Fruit fly (Drosophila melanogaster) whole organism, embryonic: ENCODE results near the gene TwdlX.

ENCODE experiments used
- Atf3 ChIP-seq: fragments of 200-800 bp; sonication (Bioruptor generic); optimal IDR thresholded peaks from 3 replicates; lab custom pipeline; 2016; ENCODE audit warnings: missing biosample characterization, missing genetic modification characterization
- Atf6 ChIP-seq: fragments of 200-800 bp; sonication (Bioruptor generic); IDR thresholded peaks from 2 replicates; pipeline ENCODE4 v1.3.6; 2022; ENCODE audit warnings: missing biosample characterization, missing genetic modification characterization
- BEAF-32 ChIP-seq: fragments of 200-800 bp; sonication (Bioruptor generic); optimal IDR thresholded peaks from 3 replicates; lab custom pipeline; 2017; ENCODE audit warnings: missing biosample characterization, missing genetic modification characterization, mild to moderate bottlenecking, moderate library complexity, missing genetic modification reagents
- CG10431 ChIP-seq: fragments of 200-800 bp; sonication (Bioruptor generic); optimal IDR thresholded peaks from 3 replicates; lab custom pipeline; 2018; ENCODE audit warnings: missing biosample characterization, mild to moderate bottlenecking, missing genetic modification characterization
- CG11504 ChIP-seq: fragments of 200-800 bp; sonication (Bioruptor generic); optimal IDR thresholded peaks from 3 replicates; lab custom pipeline; 2019; ENCODE audit warnings: missing biosample characterization, mild to moderate bottlenecking, missing genetic modification characterization, moderate library complexity
- CG12236 ChIP-seq: fragments of 200-800 bp; sonication (Bioruptor generic); optimal IDR thresholded peaks from 2 replicates; lab custom pipeline; 2016; ENCODE audit warnings: missing biosample characterization, missing genetic modification characterization
- CG12744 ChIP-seq: fragments of 200-800 bp; sonication (Bioruptor generic); optimal IDR thresholded peaks from 2 replicates; lab custom pipeline; 2016; ENCODE audit warnings: missing biosample characterization, missing genetic modification characterization
- CG18011 ChIP-seq: fragments of 200-800 bp; sonication (Bioruptor generic); optimal IDR thresholded peaks from 2 replicates; lab custom pipeline; 2017; ENCODE audit warnings: missing biosample characterization, missing genetic modification characterization, mild to moderate bottlenecking, moderate library complexity, missing genotype
- CG1832 ChIP-seq: fragments of 200-800 bp; sonication (Bioruptor generic); optimal IDR thresholded peaks from 2 replicates; lab custom pipeline; 2017; ENCODE audit warnings: missing biosample characterization, mild to moderate bottlenecking, missing genetic modification characterization, inconsistent platforms
- CG18619 ChIP-seq: fragments of 200-800 bp; sonication (Bioruptor generic); optimal IDR thresholded peaks from 3 replicates; lab custom pipeline; 2017; ENCODE audit warnings: missing biosample characterization, mild to moderate bottlenecking, missing genetic modification characterization
- CG2202 ChIP-seq: fragments of 200-800 bp; sonication (Bioruptor generic); optimal IDR thresholded peaks from 2 replicates; lab custom pipeline; 2018; ENCODE audit warnings: missing biosample characterization, mild to moderate bottlenecking, missing genetic modification characterization
- CG4707 ChIP-seq: fragments of 200-800 bp; sonication (Bioruptor generic); optimal IDR thresholded peaks from 2 replicates; lab custom pipeline; 2018; ENCODE audit warnings: missing biosample characterization, mild to moderate bottlenecking, missing genetic modification characterization, moderate library complexity
- CG4820 ChIP-seq: fragments of 200-800 bp; sonication (Bioruptor generic); optimal IDR thresholded peaks from 3 replicates; lab custom pipeline; 2016; ENCODE audit warnings: missing biosample characterization, missing genetic modification characterization
- CG5245 ChIP-seq: fragments of 200-800 bp; sonication (Bioruptor generic); optimal IDR thresholded peaks from 3 replicates; lab custom pipeline; 2016; ENCODE audit warnings: missing biosample characterization, missing genetic modification characterization
- CG6175 ChIP-seq: fragments of 200-800 bp; sonication (Bioruptor generic); IDR thresholded peaks from 3 replicates; pipeline ENCODE4 v1.3.6; 2022; ENCODE audit warnings: missing biosample characterization, missing genetic modification characterization
- CG6654 ChIP-seq: fragments of 200-800 bp; sonication (Bioruptor generic); optimal IDR thresholded peaks from 2 replicates; lab custom pipeline; 2017; ENCODE audit warnings: missing biosample characterization, mild to moderate bottlenecking, missing genetic modification characterization
- CG7556 ChIP-seq: fragments of 200-800 bp; sonication (Bioruptor generic); optimal IDR thresholded peaks from 2 replicates; lab custom pipeline; 2017; ENCODE audit warnings: missing biosample characterization, mild to moderate bottlenecking, missing genetic modification characterization
- CG9215 ChIP-seq: fragments of 200-800 bp; sonication (Bioruptor generic); IDR thresholded peaks from 2 replicates; pipeline ENCODE4 v1.3.6; 2022; ENCODE audit warnings: missing biosample characterization, missing genetic modification characterization
- CG9727 ChIP-seq: fragments of 200-800 bp; sonication (Bioruptor generic); optimal IDR thresholded peaks from 3 replicates; lab custom pipeline; 2017; ENCODE audit warnings: missing biosample characterization, mild to moderate bottlenecking, missing genetic modification characterization
- CTCF ChIP-seq: fragments of 200-800 bp; sonication (Bioruptor generic); optimal IDR thresholded peaks from 2 replicates; lab custom pipeline; 2017; ENCODE audit warnings: missing biosample characterization, mild to moderate bottlenecking, missing genetic modification characterization, moderate library complexity
- Camta ChIP-seq: fragments of 200-800 bp; sonication (Bioruptor generic); optimal IDR thresholded peaks from 2 replicates; lab custom pipeline; 2016; ENCODE audit warnings: missing biosample characterization, missing genetic modification characterization
- CkIIα-i1 ChIP-seq: fragments of 200-800 bp; sonication (Bioruptor generic); IDR thresholded peaks from 2 replicates; pipeline ENCODE4 v1.3.6; 2022; ENCODE audit warnings: missing biosample characterization, missing genetic modification characterization
- D ChIP-seq, 2 experiments: fragments of 200-800 bp in 1 of 2; fragments of >200 bp in 1 of 2; sonication (Bioruptor generic) in 1 of 2; optimal IDR thresholded peaks; 2 replicates in 1 of 2; 3 replicates in 1 of 2; lab custom pipeline; 2017; ENCODE audit warnings: mild to moderate bottlenecking in 1 of 2, missing biosample characterization in 1 of 2, missing genetic modification characterization in 1 of 2, missing genetic modification reagents in 1 of 2
- Dad ChIP-seq: fragments of 200-800 bp; sonication (Bioruptor generic); optimal IDR thresholded peaks from 3 replicates; lab custom pipeline; 2016; ENCODE audit warnings: missing biosample characterization, missing genetic modification characterization
- ERR ChIP-seq: fragments of 200-800 bp; sonication (Bioruptor generic); optimal IDR thresholded peaks from 2 replicates; lab custom pipeline; 2016; ENCODE audit warnings: missing biosample characterization, missing genetic modification characterization
- Lpt ChIP-seq: fragments of >200 bp; optimal IDR thresholded peaks from 2 replicates; lab custom pipeline; 2018; ENCODE audit warnings: missing biosample characterization, missing genetic modification characterization
- Nf-YA ChIP-seq: fragments of 200-800 bp; sonication (Bioruptor generic); IDR thresholded peaks from 2 replicates; pipeline ENCODE4 v1.3.6; 2022; ENCODE audit warnings: missing biosample characterization, missing genetic modification characterization
- Oaz ChIP-seq: fragments of 200-800 bp; sonication (Bioruptor generic); IDR thresholded peaks from 2 replicates; pipeline ENCODE4 v1.3.6; 2022; ENCODE audit warnings: missing biosample characterization, missing genetic modification characterization
- Spps ChIP-seq: fragments of 200-800 bp; sonication (Bioruptor generic); optimal IDR thresholded peaks from 2 replicates; lab custom pipeline; 2018; ENCODE audit warnings: missing biosample characterization, mild to moderate bottlenecking, missing genetic modification characterization
- amos ChIP-seq: fragments of 200-800 bp; sonication (Bioruptor generic); IDR thresholded peaks from 2 replicates; pipeline ENCODE4 v1.3.6; 2022; ENCODE audit warnings: missing biosample characterization, missing genetic modification characterization; ENCODE audit not compliant: partially characterized antibody
- ase ChIP-seq: fragments of 200-800 bp; sonication (Bioruptor generic); IDR thresholded peaks from 3 replicates; pipeline ENCODE4 v1.3.6; 2022; ENCODE audit warnings: missing biosample characterization, missing genetic modification characterization
- bab2 ChIP-seq: fragments of 200-800 bp; sonication (Bioruptor generic); optimal IDR thresholded peaks from 2 replicates; lab custom pipeline; 2016; ENCODE audit warnings: missing biosample characterization, missing genetic modification characterization
- btn ChIP-seq: fragments of 200-800 bp; sonication (Bioruptor generic); optimal IDR thresholded peaks from 2 replicates; lab custom pipeline; 2016; ENCODE audit warnings: missing biosample characterization, missing genetic modification characterization
- crc ChIP-seq: fragments of 200-800 bp; sonication (Bioruptor generic); optimal IDR thresholded peaks from 2 replicates; lab custom pipeline; 2016; ENCODE audit warnings: missing biosample characterization, missing genetic modification characterization
- croc ChIP-seq: fragments of 200-800 bp; sonication (Bioruptor generic); conservative IDR thresholded peaks from 3 replicates; pipeline ENCODE4 v1.3.6; 2022; ENCODE audit warnings: missing biosample characterization, missing genetic modification characterization
- crp ChIP-seq, 2 experiments: fragments of 200-800 bp; sonication (Bioruptor generic); optimal IDR thresholded peaks; 2 replicates in 1 of 2; 3 replicates in 1 of 2; lab custom pipeline; 2017; ENCODE audit warnings: missing biosample characterization in 2 of 2, missing genetic modification characterization in 2 of 2, mild to moderate bottlenecking in 1 of 2, moderate library complexity in 1 of 2
- dmrt99B ChIP-seq: fragments of 200-800 bp; sonication (Bioruptor generic); optimal IDR thresholded peaks from 2 replicates; lab custom pipeline; 2018; ENCODE audit warnings: missing biosample characterization, mild to moderate bottlenecking, missing genetic modification characterization, moderate library complexity
- dpn ChIP-seq, 2 experiments: fragments of 200-800 bp; sonication (Bioruptor generic); optimal IDR thresholded peaks; 3 replicates each; lab custom pipeline; 2016; ENCODE audit warnings: missing biosample characterization in 2 of 2, missing genetic modification characterization in 2 of 2
- esg ChIP-seq: fragments of 200-800 bp; sonication (Bioruptor generic); conservative IDR thresholded peaks from 2 replicates; pipeline ENCODE4 v1.3.6; 2022; ENCODE audit warnings: missing biosample characterization, missing genetic modification characterization
- fru ChIP-seq: fragments of >200 bp; optimal IDR thresholded peaks from 2 replicates; lab custom pipeline; 2017
- her ChIP-seq: fragments of 200-800 bp; sonication (Bioruptor generic); optimal IDR thresholded peaks from 2 replicates; lab custom pipeline; 2016; ENCODE audit warnings: missing biosample characterization, missing genetic modification characterization
- pho ChIP-seq: fragments of 200-800 bp; sonication (Bioruptor generic); optimal IDR thresholded peaks from 2 replicates; lab custom pipeline; 2016; ENCODE audit warnings: missing biosample characterization, missing genetic modification characterization
- repo ChIP-seq: fragments of 200-800 bp; sonication (Bioruptor generic); optimal IDR thresholded peaks from 2 replicates; lab custom pipeline; 2016; ENCODE audit warnings: missing biosample characterization, missing genetic modification characterization
- salm ChIP-seq: fragments of 200-800 bp; sonication (Bioruptor generic); optimal IDR thresholded peaks from 2 replicates; lab custom pipeline; 2018; ENCODE audit warnings: missing biosample characterization, mild to moderate bottlenecking, missing genetic modification characterization
- sisA ChIP-seq: fragments of 200-800 bp; sonication (Bioruptor generic); IDR thresholded peaks from 2 replicates; pipeline ENCODE4 v1.3.6; 2022; ENCODE audit warnings: missing biosample characterization, missing genetic modification characterization
- sqz ChIP-seq: fragments of 200-800 bp; sonication (Bioruptor generic); optimal IDR thresholded peaks from 3 replicates; lab custom pipeline; 2018; ENCODE audit warnings: missing biosample characterization, mild to moderate bottlenecking, missing genetic modification characterization
- tap ChIP-seq: fragments of 200-800 bp; optimal IDR thresholded peaks from 3 replicates; lab custom pipeline; 2019; ENCODE audit warnings: missing biosample characterization, mild to moderate bottlenecking, missing genetic modification characterization, moderate library complexity
- twi ChIP-seq: fragments of 200-800 bp; optimal IDR thresholded peaks from 2 replicates; lab custom pipeline; 2019; ENCODE audit warnings: missing biosample characterization, mild to moderate bottlenecking, missing genetic modification characterization, moderate library complexity
- yki ChIP-seq: fragments of >200 bp; optimal IDR thresholded peaks from 3 replicates; lab custom pipeline; 2018
- zen2 ChIP-seq: fragments of 200-800 bp; sonication (Bioruptor generic); IDR thresholded peaks from 3 replicates; pipeline ENCODE4 v1.3.6; 2022; ENCODE audit warnings: missing biosample characterization, missing genetic modification characterization; ENCODE audit not compliant: partially characterized antibody

TwdlX gene

DNA sequence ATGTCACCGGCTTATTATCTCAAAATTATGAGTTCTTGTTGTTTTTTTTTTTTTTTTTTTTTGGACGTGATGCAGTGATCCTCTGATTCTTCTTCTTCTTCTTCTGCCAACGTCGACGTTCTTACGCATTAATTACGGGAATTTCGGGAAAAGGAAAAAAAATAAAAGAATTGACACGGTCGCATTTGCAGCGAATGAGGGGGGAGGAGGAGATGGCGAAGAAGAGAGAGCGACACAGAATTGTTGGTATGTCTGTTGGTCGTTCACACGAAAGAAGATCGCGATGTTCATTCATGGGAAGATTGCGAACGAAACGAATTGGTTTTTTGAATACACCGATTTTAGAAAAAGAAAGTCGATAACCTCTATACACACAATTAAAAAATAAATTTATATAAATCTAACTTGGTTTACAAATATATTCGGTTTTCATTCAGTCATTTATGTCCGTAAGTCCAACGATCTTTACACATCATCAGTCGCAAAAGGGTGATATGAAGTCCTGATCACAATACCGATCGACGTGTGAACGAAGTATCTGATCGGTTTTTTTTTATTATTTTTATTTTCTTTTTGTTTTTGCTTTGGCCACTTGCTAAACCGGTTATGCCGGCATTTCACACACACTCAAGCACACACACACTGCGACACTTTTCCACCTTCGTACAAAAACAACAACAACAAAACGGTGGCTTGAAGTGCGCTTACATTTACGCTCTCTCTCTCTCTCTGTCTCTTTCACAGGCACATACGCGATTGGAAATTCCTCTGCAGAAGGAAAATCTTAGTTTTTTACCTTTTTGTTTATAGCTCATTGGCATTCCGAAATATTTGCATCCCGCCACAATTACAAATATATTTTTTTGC lies 20.1 kb downstream of the TwdlX start (continued):
- TF ChIP-seq dpn (GFP tag; optimal IDR thresholded peaks at IDR 0.05; lab: Kevin White, UChicago): peak; percentile 16 to 48
- no peak for TF ChIP-seq zen2 (GFP tag; lab: Robert Waterston, UW)
- TF ChIP-seq ERR: no peak
- TF ChIP-seq amos: no peak
- TF ChIP-seq yki (lab: Kevin White, UChicago): no peak
- TF ChIP-seq sisA (GFP tag; lab: Robert Waterston, UW): no peak
- no peak for TF ChIP-seq CG12236
- peak; percentile 54 for TF ChIP-seq CG6654 (GFP tag; lab: Kevin White, UChicago)
- no peak for TF ChIP-seq fru (lab: Kevin White, UChicago)
- no peak for TF ChIP-seq Dad (GFP tag; lab: Kevin White, UChicago)
- TF ChIP-seq tap (tag; lab: Kevin White, UChicago): peak; percentile 75
- no peak for TF ChIP-seq CG5245 (GFP tag; lab: Kevin White, UChicago)
- no peak for TF ChIP-seq Nf-YA
- no peak for TF ChIP-seq pho (GFP tag; lab: Kevin White, UChicago)
- TF ChIP-seq D (optimal IDR thresholded peaks at IDR 0.05; lab: Kevin White, UChicago): no peak
- peak; percentile 73 for TF ChIP-seq D (GFP tag; optimal IDR thresholded peaks at IDR 0.05; lab: Kevin White, UChicago)
- TF ChIP-seq dmrt99B (tag; lab: Kevin White, UChicago): peak; percentile 84
- TF ChIP-seq salm (tag; lab: Kevin White, UChicago): peak; percentile 44
- TF ChIP-seq CG9727 (GFP tag; lab: Kevin White, UChicago): peak; percentile 81
- TF ChIP-seq Atf3: no peak
- TF ChIP-seq CTCF (GFP tag; lab: Kevin White, UChicago): no peak
- TF ChIP-seq CG6175 (GFP tag; lab: Robert Waterston, UW): no peak
- TF ChIP-seq ase (GFP tag; lab: Robert Waterston, UW): no peak
- peak; percentile 67 for TF ChIP-seq CG18619 (GFP tag; lab: Kevin White, UChicago)
- no peak for TF ChIP-seq crc (GFP tag; lab: Kevin White, UChicago)
- peak; percentile 35 for TF ChIP-seq CG2202 (tag; lab: Kevin White, UChicago)
- TF ChIP-seq bab2 (GFP tag; lab: Kevin White, UChicago): no peak
- TF ChIP-seq crp (GFP tag; optimal IDR thresholded peaks at IDR 0.05; lab: Kevin White, UChicago): peak in 1 of 2 experiments; percentile 4
- no peak; the same call in 2 of the 3 replicates for TF ChIP-seq croc (GFP tag; lab: Robert Waterston, UW)
- peak; percentile 22 for TF ChIP-seq Camta (GFP tag; lab: Kevin White, UChicago)
- TF ChIP-seq CG1832: peak; percentile 4
- TF ChIP-seq CkIIα-i1: no peak
- TF ChIP-seq btn (GFP tag; lab: Kevin White, UChicago): no peak
- TF ChIP-seq Lpt: no peak
- TF ChIP-seq CG18011 (GFP tag; lab: Kevin White, UChicago): no peak
- TF ChIP-seq twi (tag; lab: Kevin White, UChicago): peak; percentile 51
- peak; percentile 70 for TF ChIP-seq Atf6 (GFP tag; lab: Robert Waterston, UW)
- peak; percentile 63 for TF ChIP-seq Spps (tag; lab: Kevin White, UChicago)
- peak; percentile 78 for TF ChIP-seq CG7556
- no peak for TF ChIP-seq repo
- peak; percentile 36; the same call in 1 of the 2 replicates for TF ChIP-seq esg (GFP tag; lab: Robert Waterston, UW)
- TF ChIP-seq sqz (GFP tag; lab: Kevin White, UChicago): peak; percentile 97
- peak; percentile 27 for TF ChIP-seq CG10431 (GFP tag; lab: Kevin White, UChicago)
- TF ChIP-seq Oaz (GFP tag; lab: Robert Waterston, UW): peak; percentile 59
- TF ChIP-seq CG11504 (tag; lab: Kevin White, UChicago): peak; percentile 80
- peak; percentile 99 for TF ChIP-seq CG4820 (GFP tag; lab: Kevin White, UChicago)
- TF ChIP-seq CG12744 (GFP tag; lab: Kevin White, UChicago): peak; percentile 5
- TF ChIP-seq her (GFP tag; lab: Kevin White, UChicago): no peak
- TF ChIP-seq BEAF-32 (GFP tag; lab: Kevin White, UChicago): no peak
- no peak for TF ChIP-seq CG9215 (GFP tag; lab: Robert Waterston, UW)
- peak; percentile 5 for TF ChIP-seq CG4707
